Worm (Caenorhabditis elegans) whole organism, L4 larva: ENCODE results near the gene hlh-13.
"Not testable (repeated sequence)": the region's sequence is repeated elsewhere in the genome, so short reads cannot be mapped to it uniquely, and the experiment has no call there.

Source experiments
- F37D6.2 ChIP-seq: sonication (generic microtip); optimal IDR thresholded peaks from 2 replicates; lab custom pipeline; 2016; ENCODE audit warnings: mild to moderate bottlenecking, missing genetic modification characterization, missing compliant biosample characterization
- ama-1 ChIP-seq: fragments of 150-350 bp; optimal IDR thresholded peaks from 2 replicates; lab custom pipeline; 2014; ENCODE audit warnings: inconsistent platforms, mixed read lengths
- duxl-1 ChIP-seq: sonication (generic microtip); optimal IDR thresholded peaks from 2 replicates; lab custom pipeline; 2016; ENCODE audit warnings: mild to moderate bottlenecking, missing genetic modification characterization, moderate library complexity, missing compliant biosample characterization; ENCODE audit not compliant: poor library complexity
- egl-27 ChIP-seq: sonication (generic microtip); optimal IDR thresholded peaks from 3 replicates; lab custom pipeline; 2017; ENCODE audit warnings: missing biosample characterization, missing genetic modification reagents, missing genetic modification characterization
- fkh-10 ChIP-seq: fragments of 150-350 bp; optimal IDR thresholded peaks from 2 replicates; lab custom pipeline; 2014; ENCODE audit warnings: missing biosample characterization, missing genetic modification reagents, missing genetic modification characterization
- mdl-1 ChIP-seq, 2 experiments: fragments of 150-350 bp in 1 of 2; sonication (generic microtip) in 1 of 2; optimal IDR thresholded peaks; 2 replicates each; lab custom pipeline; 2014 to 2017; ENCODE audit warnings: missing biosample characterization in 2 of 2, missing genetic modification characterization in 2 of 2
- nhr-11 ChIP-seq: fragments of 150-350 bp; optimal IDR thresholded peaks from 2 replicates; lab custom pipeline; 2014; ENCODE audit warnings: missing biosample characterization, missing genetic modification characterization
- nhr-237 ChIP-seq: sonication (generic microtip); optimal IDR thresholded peaks from 2 replicates; lab custom pipeline; 2017; ENCODE audit warnings: missing biosample characterization, missing genetic modification characterization
- pha-4 ChIP-seq, 2 experiments: fragments of 150-350 bp in 1 of 2; fragments of 200-800 bp in 1 of 2; sonication (Bioruptor generic) in 1 of 2; IDR thresholded peaks in 1 of 2; optimal IDR thresholded peaks in 1 of 2; 2 replicates each; pipeline versions ENCODE4 v1.3.6 to Lab custom; 2014 to 2022; ENCODE audit warnings: missing genetic modification characterization in 2 of 2, missing genetic modification reagents in 2 of 2, missing biosample characterization in 1 of 2, missing compliant biosample characterization in 1 of 2
- set-16 ChIP-seq: fragments of 200-800 bp; sonication (Bioruptor generic); IDR thresholded peaks from 2 replicates; pipeline ENCODE4 v1.3.6; 2022; ENCODE audit warnings: missing genetic modification reagents, missing genetic modification characterization, missing compliant biosample characterization
- skn-1 ChIP-seq: fragments of 150-350 bp; optimal IDR thresholded peaks from 2 replicates; lab custom pipeline; 2014; ENCODE audit warnings: missing biosample characterization, missing genetic modification characterization
- ztf-11 ChIP-seq: fragments of 150-350 bp; optimal IDR thresholded peaks from 2 replicates; lab custom pipeline; 2014; ENCODE audit warnings: missing biosample characterization, missing genetic modification characterization

DNA sequence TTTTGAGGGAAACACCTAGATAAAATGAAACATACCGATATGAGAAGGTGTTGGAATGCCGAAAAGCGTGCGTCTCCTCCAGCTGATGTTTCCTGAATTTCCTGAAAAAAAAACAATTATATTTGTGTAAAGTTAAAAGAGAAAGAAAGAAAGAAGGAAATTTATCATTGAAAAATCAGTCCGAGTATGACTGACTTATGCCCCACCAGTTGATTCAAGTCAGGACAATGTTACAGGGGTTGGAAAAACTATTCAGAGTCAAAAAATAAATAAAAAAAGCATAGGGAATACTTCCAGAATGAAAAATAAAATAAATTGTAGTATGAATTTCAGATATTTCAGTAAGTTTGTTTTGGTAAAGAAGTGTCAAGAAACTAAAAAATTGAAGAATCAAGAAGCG, 41.7 kb upstream of the hlh-13 start, which contains the start of gene F20B6.9:
- not testable (repeated sequence) for TF ChIP-seq F37D6.2 (tag; lab: Kevin White, UChicago); skn-1 (tag; lab: Kevin White, UChicago); ztf-11 (tag; lab: Kevin White, UChicago); set-16 (GFP tag; lab: Robert Waterston, UW); egl-27; duxl-1 (tag; lab: Kevin White, UChicago); nhr-11; fkh-10 (GFP tag; lab: Kevin White, UChicago); pha-4 (GFP tag; IDR thresholded peaks at IDR 0.05; lab: Robert Waterston, UW); pha-4 (tag; optimal IDR thresholded peaks at IDR 0.05; lab: Kevin White, UChicago); ama-1; nhr-237; mdl-1 (tag; optimal IDR thresholded peaks at IDR 0.05; lab: Kevin White, UChicago)
